Worm (Caenorhabditis elegans) whole organism, midembryonic: Measurements from ENCODE around the gene gcy-6.
"Not testable (repeated sequence)": the region's sequence is repeated elsewhere in the genome, so short reads cannot be mapped to it uniquely, and the experiment has no call there.

Source experiments
- T22C8.4 ChIP-seq: fragments of 200-800 bp; sonication (Bioruptor generic); IDR thresholded peaks from 2 replicates; pipeline ENCODE4 v1.3.6; 2022; ENCODE audit warnings: missing genetic modification characterization, missing compliant biosample characterization
- flt-1 ChIP-seq: fragments of 200-800 bp; sonication (Bioruptor generic); IDR thresholded peaks from 2 replicates; pipeline ENCODE4 v1.3.6; 2022; ENCODE audit warnings: missing genetic modification characterization, missing compliant biosample characterization
- klf-2 ChIP-seq: fragments of 200-800 bp; sonication (Bioruptor generic); conservative IDR thresholded peaks from 2 replicates; pipeline ENCODE4 v1.3.6; 2022; ENCODE audit warnings: missing genetic modification reagents, missing genetic modification characterization, missing compliant biosample characterization
- med-1 ChIP-seq: sonication (generic microtip); optimal IDR thresholded peaks from 2 replicates; lab custom pipeline; 2017; ENCODE audit warnings: missing genetic modification characterization, mild to moderate bottlenecking, missing compliant biosample characterization, antibody characterized with exemption, missing genetic modification reagents; ENCODE audit not compliant: insufficient read depth
- ztf-23 ChIP-seq: fragments of 200-800 bp; sonication (Bioruptor generic); IDR thresholded peaks from 2 replicates; pipeline ENCODE4 v1.3.6; 2022; ENCODE audit warnings: missing genetic modification reagents, missing genetic modification characterization, missing compliant biosample characterization
- ztf-29 ChIP-seq: fragments of 200-800 bp; sonication (Bioruptor generic); IDR thresholded peaks from 2 replicates; pipeline ENCODE4 v1.3.6; 2022; ENCODE audit warnings: missing genetic modification reagents, missing genetic modification characterization, missing compliant biosample characterization

DNA sequence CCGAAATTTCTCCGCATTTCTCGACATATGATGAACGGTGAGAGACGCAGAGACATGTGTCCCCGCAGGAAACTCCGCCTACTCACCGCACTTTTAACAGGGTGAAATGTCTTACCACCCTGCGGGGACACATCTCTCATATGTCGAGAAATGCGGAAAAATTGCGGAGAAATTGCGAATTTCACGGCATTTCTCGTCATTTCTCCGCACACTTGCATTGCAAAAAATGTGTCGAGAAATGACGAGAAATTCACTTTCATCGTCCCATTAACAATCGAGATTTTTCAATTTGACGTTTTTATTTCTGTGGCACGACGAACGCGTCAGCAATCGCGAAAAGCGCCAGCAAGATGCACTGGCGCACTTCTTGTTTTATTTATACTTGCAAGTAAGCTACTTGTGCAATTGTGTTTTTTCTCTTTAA lies 28.1 kb upstream of the gcy-6 start, which contains the start of gene K07C5.13:
- not testable (repeated sequence) for TF ChIP-seq med-1 (GFP tag; lab: Kevin White, UChicago); klf-2 (GFP tag; lab: Robert Waterston, UW); T22C8.4 (GFP tag; lab: Robert Waterston, UW)
- peak; percentile 79; the same call in 1 of the 2 replicates for TF ChIP-seq ztf-23 (GFP tag; lab: Robert Waterston, UW)
- peak; percentile 77 for TF ChIP-seq flt-1
- TF ChIP-seq ztf-29, result peak; percentile 44; the same call in 1 of the 2 replicates
